Worm (Caenorhabditis elegans): ENCODE results near the gene srx-39.
A peak's percentile ranks its signal among the peaks of the same experiment; 100 is the strongest.

- no peak for TF ChIP-seq hlh-30 (tag; optimal IDR thresholded peaks at IDR 0.05; ENCODE audit: insufficient read depth)
- TF ChIP-seq pha-4 (tag; optimal IDR thresholded peaks at IDR 0.05), result no peak
- no peak for TF ChIP-seq ama-1 (optimal IDR thresholded peaks at IDR 0.05)
- TF ChIP-seq elt-2 (tag; optimal IDR thresholded peaks at IDR 0.05), result no peak
- peak; percentile 48 for TF ChIP-seq fkh-10 (GFP tag; optimal IDR thresholded peaks at IDR 0.05)
- TF ChIP-seq pqm-1 (tag; optimal IDR thresholded peaks at IDR 0.05), result no peak
- no peak for TF ChIP-seq ceh-45 (GFP tag; IDR thresholded peaks at IDR 0.05)
- TF ChIP-seq hlh-8 (tag; optimal IDR thresholded peaks at IDR 0.05), result no peak
- no peak for TF ChIP-seq che-1 (tag; optimal IDR thresholded peaks at IDR 0.05)
- no peak for TF ChIP-seq ets-4 (tag; optimal IDR thresholded peaks at IDR 0.05)
- TF ChIP-seq syd-9 (tag; optimal IDR thresholded peaks at IDR 0.05), result no peak
- no peak for TF ChIP-seq fkh-6 (tag; optimal IDR thresholded peaks at IDR 0.05)
- no peak for TF ChIP-seq hlh-15 (tag; optimal IDR thresholded peaks at IDR 0.05)
Measured at ce11 chrV:5200188-5200587, 42.6 kb upstream of the srx-39 start.
